Worm (Caenorhabditis elegans): ENCODE data around the gene C32D5.4.

The C32D5.4 gene

DNA sequence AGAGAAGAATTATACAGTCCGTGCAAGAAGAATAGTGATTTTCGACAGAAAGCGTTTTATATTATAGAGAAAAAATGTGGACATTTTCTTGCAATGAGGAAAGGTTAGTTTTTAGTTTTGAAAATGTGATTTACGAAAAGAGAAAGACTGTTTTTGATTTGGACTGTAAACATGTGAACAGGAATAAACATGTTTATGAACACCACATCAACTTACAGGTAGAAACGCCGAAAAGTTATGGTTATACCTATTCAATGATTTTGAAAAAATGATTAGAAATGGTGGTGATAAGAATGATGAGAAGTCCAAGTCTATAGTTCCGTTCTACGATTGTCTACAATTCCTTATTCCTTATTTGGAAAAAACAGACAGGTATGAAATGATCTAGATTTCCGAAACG, 21.6 kb upstream of the C32D5.4 start:
- TF ChIP-seq F55B11.4 (tag; optimal IDR thresholded peaks at IDR 0.05; ENCODE audit: borderline replicate concordance, insufficient read depth): no peak

DNA sequence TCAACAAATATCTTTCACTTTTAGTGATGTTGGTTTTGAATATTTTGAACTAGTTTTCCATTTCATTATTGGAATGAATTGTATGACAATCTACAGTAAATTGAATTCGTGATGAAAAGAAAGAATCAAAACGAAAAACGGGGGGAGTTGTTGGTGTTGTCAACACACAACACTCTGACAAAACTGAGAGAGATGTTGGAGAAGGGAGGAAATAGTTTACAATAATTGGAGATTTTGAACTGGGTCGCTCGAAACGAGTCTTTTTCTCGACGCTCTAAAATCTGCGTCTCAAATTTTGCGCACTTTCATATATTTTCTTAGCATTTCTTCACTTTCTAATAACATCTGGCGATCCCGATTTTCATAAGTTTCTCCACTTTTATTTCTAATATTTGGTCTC, 21.0 kb upstream of the C32D5.4 start, which contains the start of gene txt-18:
TSS of gene txt-18 (plus strand) at position 180 of the 400 bp plus-strand sequence.
- TF ChIP-seq nfya-1 (tag; optimal IDR thresholded peaks at IDR 0.05; ENCODE audit: borderline replicate concordance, insufficient read depth): no peak
- TF ChIP-seq F33H1.4 (GFP tag; IDR thresholded peaks at IDR 0.05): no peak
- TF ChIP-seq ztf-3 (GFP tag; optimal IDR thresholded peaks at IDR 0.05): no peak
- no peak for TF ChIP-seq lir-1 (GFP tag; conservative IDR thresholded peaks at IDR 0.05)
- TF ChIP-seq unc-130 (GFP tag; optimal IDR thresholded peaks at IDR 0.05): no peak
- TF ChIP-seq lsy-27 (tag; optimal IDR thresholded peaks at IDR 0.05; ENCODE audit: borderline replicate concordance, insufficient read depth): no peak
- no peak for TF ChIP-seq cebp-1 (GFP tag; IDR thresholded peaks at IDR 0.05)
- peak; percentile 5 for TF ChIP-seq cebp-1 (tag; optimal IDR thresholded peaks at IDR 0.05)
- no peak for TF ChIP-seq repo-1 (tag; optimal IDR thresholded peaks at IDR 0.05)
- TF ChIP-seq let-607 (tag; optimal IDR thresholded peaks at IDR 0.05): no peak
- TF ChIP-seq D2030.7 (GFP tag; IDR thresholded peaks at IDR 0.05): no peak
- TF ChIP-seq mxl-1 (tag; optimal IDR thresholded peaks at IDR 0.05): no peak
- TF ChIP-seq nhr-80 (tag; optimal IDR thresholded peaks at IDR 0.05): no peak
- TF ChIP-seq gei-17 (GFP tag; optimal IDR thresholded peaks at IDR 0.05): no peak
- TF ChIP-seq nhr-90 (tag; optimal IDR thresholded peaks at IDR 0.05): no peak
- TF ChIP-seq madf-10 (tag; optimal IDR thresholded peaks at IDR 0.05): no peak
- no peak for TF ChIP-seq pbrm-1 (GFP tag; IDR thresholded peaks at IDR 0.05)
- TF ChIP-seq akir-1 (GFP tag; optimal IDR thresholded peaks at IDR 0.05): no peak
- no peak for TF ChIP-seq dpff-1 (tag; optimal IDR thresholded peaks at IDR 0.05)
- TF ChIP-seq T26A5.8 (tag; optimal IDR thresholded peaks at IDR 0.05): no peak
- TF ChIP-seq C06A6.2 (GFP tag; conservative IDR thresholded peaks at IDR 0.05): no peak
- TF ChIP-seq ztf-25 (GFP tag; IDR thresholded peaks at IDR 0.05): no peak
- TF ChIP-seq Y67H2A.10 (GFP tag; conservative IDR thresholded peaks at IDR 0.05): no peak
- peak; percentile 15; the same call in 1 of the 2 replicates for TF ChIP-seq hmg-1.2 (GFP tag; IDR thresholded peaks at IDR 0.05)
- 0 out of 2 replicates have a peak, but pooled peaks have one; percentile 6 for TF ChIP-seq dox-1 (GFP tag; IDR thresholded peaks at IDR 0.05)

DNA sequence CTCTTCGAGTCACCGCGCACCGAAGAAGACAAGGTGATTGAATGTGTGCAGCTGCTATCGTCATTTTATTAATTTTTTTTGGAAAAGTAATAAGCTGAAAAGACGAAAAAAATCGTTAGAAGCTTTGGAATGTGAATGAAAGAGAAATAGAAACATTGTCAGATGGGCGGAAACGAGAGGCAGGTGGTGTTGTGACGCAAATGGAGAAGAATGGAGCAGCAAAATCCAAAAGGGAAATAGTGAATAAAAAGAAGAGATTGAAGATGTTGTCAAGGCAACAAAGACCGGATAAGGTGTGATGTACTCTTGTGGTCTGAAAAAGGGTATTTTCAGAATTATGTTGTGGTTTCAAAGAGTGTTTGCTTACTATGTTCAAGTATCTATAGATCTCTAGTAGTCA, 19.6 kb upstream of the C32D5.4 start:
- TF ChIP-seq lsl-1 (GFP tag; optimal IDR thresholded peaks at IDR 0.05): no peak
- TF ChIP-seq F23B12.7 (tag; optimal IDR thresholded peaks at IDR 0.05; ENCODE audit: insufficient read depth): no peak
- no peak for TF ChIP-seq hsf-1 (GFP tag; IDR thresholded peaks at IDR 0.05)
- TF ChIP-seq him-1 (tag; optimal IDR thresholded peaks at IDR 0.05): no peak

DNA sequence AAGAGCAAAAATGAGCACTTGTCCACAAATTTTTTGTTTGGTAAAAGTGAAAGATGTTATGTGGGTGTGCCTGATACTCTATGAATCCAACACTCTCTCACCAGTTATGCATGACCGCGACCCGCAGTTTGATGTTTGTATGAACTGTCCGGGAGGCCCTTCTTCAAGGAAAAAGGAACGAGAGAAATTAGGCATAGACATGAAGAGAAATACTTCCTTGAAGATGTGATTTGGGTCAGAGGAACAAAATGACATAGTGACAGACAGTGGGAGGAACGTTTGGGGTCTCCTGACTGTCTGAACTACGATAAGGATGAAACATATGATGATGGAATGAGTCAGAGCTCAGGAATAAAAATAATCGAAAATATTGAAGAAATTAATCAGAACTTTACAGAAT, 18.2 kb upstream of the C32D5.4 start:
- TF ChIP-seq F52B5.7 (tag; optimal IDR thresholded peaks at IDR 0.05): no peak
- no peak for TF ChIP-seq attf-3 (GFP tag; conservative IDR thresholded peaks at IDR 0.05)
- TF ChIP-seq ceh-100 (GFP tag; IDR thresholded peaks at IDR 0.05): no peak
- no peak for TF ChIP-seq C06A6.2 (GFP tag; conservative IDR thresholded peaks at IDR 0.05)
- TF ChIP-seq egl-18 (GFP tag; IDR thresholded peaks at IDR 0.05): no peak
- TF ChIP-seq F39B2.1 (GFP tag; IDR thresholded peaks at IDR 0.05): no peak
- no peak for TF ChIP-seq rec-8 (tag; optimal IDR thresholded peaks at IDR 0.05)
- no peak for TF ChIP-seq B0019.2 (GFP tag; conservative IDR thresholded peaks at IDR 0.05)
- no peak for TF ChIP-seq cebp-1 (GFP tag; IDR thresholded peaks at IDR 0.05)
- TF ChIP-seq cebp-1 (tag; optimal IDR thresholded peaks at IDR 0.05): no peak
- no peak for TF ChIP-seq nfyb-1 (GFP tag; IDR thresholded peaks at IDR 0.05)
- no peak for TF ChIP-seq bed-1 (GFP tag; IDR thresholded peaks at IDR 0.05)
- no peak for TF ChIP-seq ztf-22 (GFP tag; optimal IDR thresholded peaks at IDR 0.05)
- no peak for TF ChIP-seq T26A5.8 (tag; optimal IDR thresholded peaks at IDR 0.05)
- TF ChIP-seq lin-35 (GFP tag; optimal IDR thresholded peaks at IDR 0.05): no peak
- no peak for TF ChIP-seq F57A8.1 (GFP tag; optimal IDR thresholded peaks at IDR 0.05)
- TF ChIP-seq Y56A3A.18 (GFP tag; IDR thresholded peaks at IDR 0.05): no peak
- TF ChIP-seq tlf-1 (GFP tag; optimal IDR thresholded peaks at IDR 0.05): no peak
- TF ChIP-seq C17E4.6 (GFP tag; IDR thresholded peaks at IDR 0.05): no peak

Data from whole organism, young adult.